Worm (Caenorhabditis elegans) whole organism, L4 larva: ENCODE results near the gene nhr-127.

ENCODE experiments used
- F10B5.3 ChIP-seq: sonication (generic microtip); optimal IDR thresholded peaks from 2 replicates; lab custom pipeline; 2016; ENCODE audit warnings: mild to moderate bottlenecking, missing genetic modification characterization, missing compliant biosample characterization
- R02D3.7 ChIP-seq: fragments of 150-350 bp; sonication (generic microtip); optimal IDR thresholded peaks from 3 replicates; lab custom pipeline; 2014; ENCODE audit warnings: missing biosample characterization, missing genetic modification characterization
- Y105C5A.15 ChIP-seq: fragments of 200-800 bp; sonication (Bioruptor generic); IDR thresholded peaks from 2 replicates; pipeline ENCODE4 v1.3.6; 2022; ENCODE audit warnings: missing genetic modification characterization, missing compliant biosample characterization
- Y48G9A.11 ChIP-seq: fragments of 200-800 bp; sonication (Bioruptor generic); IDR thresholded peaks from 2 replicates; pipeline ENCODE4 v1.3.6; 2022; ENCODE audit warnings: missing genetic modification reagents, missing genetic modification characterization, missing compliant biosample characterization
- Y75B8A.6 ChIP-seq: fragments of 200-800 bp; sonication (Bioruptor generic); IDR thresholded peaks from 2 replicates; pipeline ENCODE4 v1.3.6; 2022; ENCODE audit warnings: missing genetic modification reagents, missing genetic modification characterization, missing compliant biosample characterization
- ZK337.2 ChIP-seq: fragments of 200-800 bp; sonication (Bioruptor generic); IDR thresholded peaks from 2 replicates; pipeline ENCODE4 v1.3.6; 2022; ENCODE audit warnings: missing genetic modification reagents, missing genetic modification characterization, missing compliant biosample characterization
- aha-1 ChIP-seq: fragments of 150-350 bp; peaks from one replicate; lab custom pipeline; 2014; ENCODE audit warnings: missing biosample characterization, missing genetic modification characterization
- aly-2 ChIP-seq: sonication (generic microtip); optimal IDR thresholded peaks from 2 replicates; lab custom pipeline; 2018; ENCODE audit warnings: missing biosample characterization, missing genetic modification characterization
- ama-1 ChIP-seq: fragments of 150-350 bp; optimal IDR thresholded peaks from 2 replicates; lab custom pipeline; 2014; ENCODE audit warnings: inconsistent platforms, mixed read lengths
- attf-4 ChIP-seq: sonication (generic microtip); optimal IDR thresholded peaks from 3 replicates; lab custom pipeline; 2017; ENCODE audit warnings: missing biosample characterization, missing genetic modification characterization
- ces-1 ChIP-seq: fragments of 150-350 bp; sonication (generic microtip); optimal IDR thresholded peaks from 4 replicates; lab custom pipeline; 2014; ENCODE audit warnings: missing biosample characterization, missing genetic modification reagents, missing genetic modification characterization
- ctbp-1 ChIP-seq: fragments of 200-800 bp; sonication (Bioruptor generic); IDR thresholded peaks from 2 replicates; pipeline ENCODE4 v1.3.6; 2022; ENCODE audit warnings: missing genetic modification reagents, missing genetic modification characterization, missing compliant biosample characterization
- dmd-6 ChIP-seq: fragments of 200-800 bp; sonication (Bioruptor generic); IDR thresholded peaks from 2 replicates; pipeline ENCODE4 v1.3.6; 2022; ENCODE audit warnings: missing genetic modification reagents, missing genetic modification characterization, missing compliant biosample characterization
- dmd-8 ChIP-seq: fragments of 200-800 bp; sonication (Bioruptor generic); IDR thresholded peaks from 2 replicates; pipeline ENCODE4 v1.3.6; 2022; ENCODE audit warnings: missing genetic modification characterization, missing compliant biosample characterization
- egl-27 ChIP-seq: sonication (generic microtip); optimal IDR thresholded peaks from 3 replicates; lab custom pipeline; 2017; ENCODE audit warnings: missing biosample characterization, missing genetic modification reagents, missing genetic modification characterization
- egl-43 ChIP-seq: fragments of 200-800 bp; sonication (Bioruptor generic); IDR thresholded peaks from 2 replicates; pipeline ENCODE4 v1.3.6; 2022; ENCODE audit warnings: missing genetic modification reagents, missing genetic modification characterization, missing compliant biosample characterization
- fkh-10 ChIP-seq: fragments of 150-350 bp; optimal IDR thresholded peaks from 2 replicates; lab custom pipeline; 2014; ENCODE audit warnings: missing biosample characterization, missing genetic modification reagents, missing genetic modification characterization
- hif-1 ChIP-seq, 2 experiments: sonication (generic microtip); optimal IDR thresholded peaks; 2 replicates each; lab custom pipeline; 2016 to 2017; ENCODE audit warnings: missing compliant biosample characterization in 2 of 2, missing genetic modification characterization in 2 of 2, missing genetic modification reagents in 2 of 2, missing genotype in 2 of 2, mild to moderate bottlenecking in 1 of 2
- hlh-30 ChIP-seq: sonication (generic microtip); optimal IDR thresholded peaks from 2 replicates; lab custom pipeline; 2017; ENCODE audit warnings: antibody characterized with exemption, mild to moderate bottlenecking, missing genetic modification characterization, missing compliant biosample characterization; ENCODE audit not compliant: insufficient read depth
- hmg-1.1 ChIP-seq: fragments of 200-800 bp; sonication (Bioruptor generic); IDR thresholded peaks from 2 replicates; pipeline ENCODE4 v1.3.6; 2022; ENCODE audit warnings: missing genetic modification reagents, missing genetic modification characterization, missing compliant biosample characterization
- jun-1 ChIP-seq: fragments of 150-350 bp; optimal IDR thresholded peaks from 2 replicates; lab custom pipeline; 2014; ENCODE audit warnings: missing biosample characterization, missing genetic modification reagents, missing genetic modification characterization
- lin-38 ChIP-seq: fragments of 200-800 bp; sonication (Bioruptor generic); IDR thresholded peaks from 2 replicates; pipeline ENCODE4 v1.3.6; 2022; ENCODE audit warnings: missing genetic modification reagents, missing genetic modification characterization, missing compliant biosample characterization
- lin-39 ChIP-seq: fragments of 150-350 bp; optimal IDR thresholded peaks from 2 replicates; lab custom pipeline; 2014; ENCODE audit warnings: missing biosample characterization, missing genetic modification reagents, missing genetic modification characterization
- madf-5 ChIP-seq, 2 experiments: fragments of 200-800 bp; sonication (Bioruptor generic); IDR thresholded peaks; 2 replicates each; pipeline ENCODE4 v1.3.6; 2022; ENCODE audit warnings: missing compliant biosample characterization in 2 of 2, missing genetic modification characterization in 2 of 2
- mdl-1 ChIP-seq, 2 experiments: fragments of 150-350 bp in 1 of 2; sonication (generic microtip) in 1 of 2; optimal IDR thresholded peaks; 2 replicates each; lab custom pipeline; 2014 to 2017; ENCODE audit warnings: missing biosample characterization in 2 of 2, missing genetic modification characterization in 2 of 2
- mdt-29 ChIP-seq: fragments of 200-800 bp; sonication (Bioruptor generic); IDR thresholded peaks from 2 replicates; pipeline ENCODE4 v1.3.6; 2022; ENCODE audit warnings: missing genetic modification reagents, missing genetic modification characterization, missing compliant biosample characterization
- mep-1 ChIP-seq: fragments of 150-350 bp; sonication (generic microtip); optimal IDR thresholded peaks from 3 replicates; lab custom pipeline; 2014; ENCODE audit warnings: missing biosample characterization, missing genetic modification characterization
- mxl-2 ChIP-seq: fragments of 200-800 bp; sonication (Bioruptor generic); conservative IDR thresholded peaks from 2 replicates; pipeline ENCODE4 v1.3.6; 2022; ENCODE audit warnings: missing genetic modification reagents, missing genetic modification characterization, missing compliant biosample characterization
- mxl-3 ChIP-seq: fragments of 200-800 bp; sonication (Bioruptor generic); optimal IDR thresholded peaks from 2 replicates; lab custom pipeline; 2018; ENCODE audit warnings: mild to moderate bottlenecking, missing genetic modification characterization, missing compliant biosample characterization
- nhr-11 ChIP-seq: fragments of 150-350 bp; optimal IDR thresholded peaks from 2 replicates; lab custom pipeline; 2014; ENCODE audit warnings: missing biosample characterization, missing genetic modification characterization
- nhr-111 ChIP-seq: fragments of 200-800 bp; sonication (Bioruptor generic); optimal IDR thresholded peaks from 2 replicates; lab custom pipeline; 2018; ENCODE audit warnings: mild to moderate bottlenecking, missing genetic modification characterization, missing compliant biosample characterization
- nhr-237 ChIP-seq: sonication (generic microtip); optimal IDR thresholded peaks from 2 replicates; lab custom pipeline; 2017; ENCODE audit warnings: missing biosample characterization, missing genetic modification characterization
- nhr-28 ChIP-seq: fragments of 150-350 bp; optimal IDR thresholded peaks from 2 replicates; lab custom pipeline; 2014; ENCODE audit warnings: missing biosample characterization, missing genetic modification characterization
- nhr-42 ChIP-seq: fragments of 200-800 bp; sonication (Bioruptor generic); IDR thresholded peaks from 2 replicates; pipeline ENCODE4 v1.3.6; 2022; ENCODE audit warnings: missing genetic modification characterization, missing compliant biosample characterization
- nhr-48 ChIP-seq: sonication (generic microtip); optimal IDR thresholded peaks from 2 replicates; lab custom pipeline; 2016; ENCODE audit warnings: mild to moderate bottlenecking, missing genetic modification characterization, missing compliant biosample characterization
- nhr-6 ChIP-seq: fragments of 150-350 bp; optimal IDR thresholded peaks from 2 replicates; lab custom pipeline; 2014; ENCODE audit warnings: missing biosample characterization, missing genetic modification characterization
- nhr-77 ChIP-seq: fragments of 150-350 bp; optimal IDR thresholded peaks from 2 replicates; lab custom pipeline; 2014; ENCODE audit warnings: missing biosample characterization, missing genetic modification characterization
- pha-4 ChIP-seq, 2 experiments: fragments of 150-350 bp in 1 of 2; fragments of 200-800 bp in 1 of 2; sonication (Bioruptor generic) in 1 of 2; IDR thresholded peaks in 1 of 2; optimal IDR thresholded peaks in 1 of 2; 2 replicates each; pipeline versions ENCODE4 v1.3.6 to Lab custom; 2014 to 2022; ENCODE audit warnings: missing genetic modification characterization in 2 of 2, missing genetic modification reagents in 2 of 2, missing biosample characterization in 1 of 2, missing compliant biosample characterization in 1 of 2
- php-3 ChIP-seq: fragments of 200-800 bp; sonication (Bioruptor generic); IDR thresholded peaks from 2 replicates; pipeline ENCODE4 v1.3.6; 2022; ENCODE audit warnings: missing genetic modification reagents, missing genetic modification characterization, missing compliant biosample characterization
- pqm-1 ChIP-seq: sonication (generic microtip); optimal IDR thresholded peaks from 2 replicates; lab custom pipeline; 2017; ENCODE audit warnings: missing biosample characterization, missing genetic modification characterization
- sdz-12 ChIP-seq: fragments of 200-800 bp; sonication (Bioruptor generic); optimal IDR thresholded peaks from 2 replicates; lab custom pipeline; 2018; ENCODE audit warnings: mild to moderate bottlenecking, missing genetic modification characterization, missing compliant biosample characterization
- spr-3 ChIP-seq: fragments of 200-800 bp; sonication (Bioruptor generic); optimal IDR thresholded peaks from 2 replicates; lab custom pipeline; 2018; ENCODE audit warnings: mild to moderate bottlenecking, missing genetic modification characterization, missing compliant biosample characterization
- tag-97 ChIP-seq: fragments of 200-800 bp; sonication (Bioruptor generic); IDR thresholded peaks from 2 replicates; pipeline ENCODE4 v1.3.6; 2022; ENCODE audit warnings: missing genetic modification characterization, missing compliant biosample characterization
- unc-39 ChIP-seq: sonication (generic microtip); optimal IDR thresholded peaks from 2 replicates; lab custom pipeline; 2017; ENCODE audit warnings: missing biosample characterization, missing genetic modification characterization
- vab-7 ChIP-seq: fragments of 200-800 bp; sonication (Bioruptor generic); IDR thresholded peaks from 2 replicates; pipeline ENCODE4 v1.3.6; 2022; ENCODE audit warnings: missing genetic modification reagents, missing genetic modification characterization, missing compliant biosample characterization
- zfp-3 ChIP-seq: fragments of 200-800 bp; sonication (Bioruptor generic); conservative IDR thresholded peaks from 2 replicates; pipeline ENCODE4 v1.3.6; 2022; ENCODE audit warnings: missing genetic modification reagents, missing genetic modification characterization, missing compliant biosample characterization
- zip-2 ChIP-seq: fragments of 150-350 bp; optimal IDR thresholded peaks from 2 replicates; lab custom pipeline; 2014; ENCODE audit warnings: missing biosample characterization, missing genetic modification characterization
- ztf-7 ChIP-seq: fragments of 150-350 bp; optimal IDR thresholded peaks from 2 replicates; lab custom pipeline; 2014; ENCODE audit warnings: missing biosample characterization, missing genetic modification characterization

nhr-127 gene

DNA sequence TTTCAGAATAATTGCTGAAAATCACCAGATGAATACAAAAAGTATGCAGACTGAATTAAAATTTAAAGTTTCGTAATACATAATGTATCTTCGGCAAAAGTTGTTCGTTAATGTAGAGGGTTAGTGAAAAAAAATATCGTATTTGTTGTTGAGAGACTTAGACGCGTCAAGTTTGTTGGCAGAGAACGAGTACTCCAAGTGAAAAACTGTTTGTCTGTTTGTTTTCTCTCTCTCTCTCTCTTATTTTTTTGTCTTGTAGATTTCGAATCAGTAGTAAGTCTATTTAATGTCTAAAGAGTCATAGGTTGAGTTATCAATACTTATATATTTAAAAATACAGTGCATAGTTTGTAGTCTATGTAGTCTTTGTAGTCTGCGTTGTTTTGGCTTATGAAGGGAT lies 9.8 kb downstream of the nhr-127 start, which contains the start of the genes fbxa-2 and T13F3.8:
Gene fbxa-2, minus strand, starts transcription at position 101 of the 400 bp plus-strand sequence.
Gene T13F3.8, plus strand, starts transcription at position 245 of the 400 bp plus-strand sequence.
- TF ChIP-seq unc-39 (tag; lab: Kevin White, UChicago): no peak
- no peak for TF ChIP-seq pha-4 (GFP tag; IDR thresholded peaks at IDR 0.05; lab: Robert Waterston, UW)
- TF ChIP-seq pha-4 (tag; optimal IDR thresholded peaks at IDR 0.05; lab: Kevin White, UChicago): no peak
- TF ChIP-seq R02D3.7 (tag; lab: Kevin White, UChicago): no peak
- TF ChIP-seq nhr-28: peak; percentile 39
- TF ChIP-seq aha-1 (tag; lab: Kevin White, UChicago): no peak
- TF ChIP-seq aly-2 (tag; lab: Kevin White, UChicago): no peak
- TF ChIP-seq hif-1 (tag; optimal IDR thresholded peaks at IDR 0.05; lab: Kevin White, UChicago): no peak
- TF ChIP-seq hmg-1.1 (GFP tag; lab: Robert Waterston, UW): no peak
- TF ChIP-seq spr-3 (GFP tag; lab: Kevin White, UChicago): no peak
- TF ChIP-seq Y48G9A.11: no peak
- no peak for TF ChIP-seq pqm-1 (tag; lab: Kevin White, UChicago)
- no peak for TF ChIP-seq nhr-111 (GFP tag; lab: Kevin White, UChicago)
- TF ChIP-seq F10B5.3 (tag; lab: Kevin White, UChicago): no peak
- TF ChIP-seq attf-4: no peak
- TF ChIP-seq zfp-3 (GFP tag; lab: Robert Waterston, UW): 0 out of 2 replicates have a peak, but pooled peaks have one; percentile 15
- no peak for TF ChIP-seq lin-39
- TF ChIP-seq nhr-6 (tag; lab: Kevin White, UChicago): no peak

DNA sequence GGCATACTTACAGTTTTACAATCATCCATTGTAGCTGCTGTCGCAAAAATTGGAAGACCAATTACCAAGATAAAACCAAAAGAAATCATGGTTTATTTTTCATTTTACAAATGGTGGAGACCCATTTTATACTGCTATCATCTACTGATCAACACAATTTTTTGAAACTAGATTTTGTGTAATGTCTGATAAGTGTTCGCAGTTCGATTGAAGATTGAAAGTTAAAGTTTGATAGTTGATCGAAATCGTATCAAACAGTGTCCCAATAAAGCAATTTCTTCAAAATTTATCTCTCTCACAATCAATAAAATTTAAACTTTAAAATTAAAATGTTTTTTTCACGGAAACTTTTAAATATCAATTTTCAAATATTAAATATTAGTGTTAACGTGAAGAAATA lies 11.3 kb downstream of the nhr-127 start, which contains the start of gene T13F3.6:
Gene T13F3.6, minus strand, starts transcription at position 101 of the 400 bp plus-strand sequence.
- TF ChIP-seq tag-97: no peak
- TF ChIP-seq ztf-7: no peak
- no peak for TF ChIP-seq sdz-12
- no peak for TF ChIP-seq nhr-48 (tag; lab: Kevin White, UChicago)
- no peak for TF ChIP-seq mdl-1 (tag; optimal IDR thresholded peaks at IDR 0.05; lab: Kevin White, UChicago)
- no peak for TF ChIP-seq mdt-29 (GFP tag; lab: Robert Waterston, UW)
- TF ChIP-seq nhr-111 (GFP tag; lab: Kevin White, UChicago): no peak
- no peak for TF ChIP-seq vab-7
- TF ChIP-seq ama-1 (lab: Kevin White, UChicago): no peak
- no peak for TF ChIP-seq lin-39
- no peak for TF ChIP-seq ZK337.2 (GFP tag; lab: Robert Waterston, UW)
- TF ChIP-seq aly-2 (tag; lab: Kevin White, UChicago): no peak
- TF ChIP-seq ces-1 (GFP tag; lab: Kevin White, UChicago): no peak
- TF ChIP-seq dmd-8 (GFP tag; lab: Robert Waterston, UW): no peak
- TF ChIP-seq egl-27 (tag; lab: Kevin White, UChicago): no peak
- no peak for TF ChIP-seq ctbp-1
- TF ChIP-seq nhr-77 (tag; lab: Kevin White, UChicago): no peak
- TF ChIP-seq Y75B8A.6 (GFP tag; lab: Robert Waterston, UW): no peak
- TF ChIP-seq pqm-1 (tag; lab: Kevin White, UChicago): no peak
- no peak for TF ChIP-seq mxl-2

DNA sequence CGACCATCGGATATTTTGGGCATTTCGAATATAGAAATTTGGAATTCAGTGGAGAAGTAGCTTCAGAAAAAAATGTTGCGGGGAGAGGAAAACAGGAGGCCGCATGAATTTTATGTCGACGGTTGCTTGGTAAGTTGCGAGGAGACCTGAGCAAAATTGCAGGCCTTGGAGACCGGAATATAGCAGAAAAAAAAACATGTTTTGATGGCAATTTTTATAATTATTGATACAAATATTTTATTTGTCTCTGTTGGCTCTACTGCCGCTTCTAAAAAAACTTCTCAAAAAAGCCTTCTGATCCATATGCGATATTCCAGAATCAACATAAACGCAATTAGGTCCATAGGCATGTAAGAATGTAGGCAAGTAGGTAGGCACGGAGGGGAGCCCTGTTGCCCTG lies 15.6 kb downstream of the nhr-127 start, which contains the start of gene pacl-1:
Gene pacl-1, minus strand, starts transcription at position 101 of the 400 bp plus-strand sequence.
- TF ChIP-seq mxl-3 (no peak), madf-5 (GFP tag; IDR thresholded peaks at IDR 0.05; lab: Robert Waterston, UW) (no peak), nhr-6 (tag; lab: Kevin White, UChicago) (no peak), nhr-237 (tag; lab: Kevin White, UChicago) (no peak), lin-39 (no peak), egl-43 (GFP tag; lab: Robert Waterston, UW) (no peak), php-3 (GFP tag; lab: Robert Waterston, UW) (no peak), nhr-42 (GFP tag; lab: Robert Waterston, UW) (no peak), unc-39 (tag; lab: Kevin White, UChicago) (no peak), dmd-8 (GFP tag; lab: Robert Waterston, UW) (no peak), nhr-11 (tag; lab: Kevin White, UChicago) (no peak), hlh-30 (tag; lab: Kevin White, UChicago) (no peak), Y105C5A.15 (no peak), zip-2 (no peak), mep-1 (tag; lab: Kevin White, UChicago) (no peak), dmd-6 (GFP tag; lab: Robert Waterston, UW) (no peak), lin-38 (GFP tag; lab: Robert Waterston, UW) (no peak), fkh-10 (no peak), jun-1 (no peak)
